Fruit fly (Drosophila melanogaster): Measurements from ENCODE around the gene CG32024.

CG32024 gene

dm6 chr3L:8852907-8853306 is 45.5 kb downstream of the CG32024 start (continued):
- no peak for TF ChIP-seq Fer1 (GFP tag; optimal IDR thresholded peaks at IDR 0.05)
- TF ChIP-seq danr (GFP tag; IDR thresholded peaks at IDR 0.05), result no peak
- TF ChIP-seq CG10274 (GFP tag; optimal IDR thresholded peaks at IDR 0.05), result no peak
- TF ChIP-seq Hey (tag; optimal IDR thresholded peaks at IDR 0.05), result no peak
- no peak for TF ChIP-seq nmo (GFP tag; optimal IDR thresholded peaks at IDR 0.05)
- TF ChIP-seq dimm (GFP tag; IDR thresholded peaks at IDR 0.05), result no peak
- no peak for TF ChIP-seq run (tag; optimal IDR thresholded peaks at IDR 0.05)
- peak; percentile 48 for TF ChIP-seq CG10366 (GFP tag; IDR thresholded peaks at IDR 0.05)
- TF ChIP-seq crol (GFP tag; IDR thresholded peaks at IDR 0.05), result peak; percentile 30; the same call in 1 of the 2 replicates
- TF ChIP-seq Doc2 (GFP tag; IDR thresholded peaks at IDR 0.05), result no peak
- peak; percentile 61; the same call in 3 of the 4 replicates for TF ChIP-seq Gug (GFP tag; IDR thresholded peaks at IDR 0.05)
- no peak for TF ChIP-seq lbe (GFP tag; optimal IDR thresholded peaks at IDR 0.05)
- no peak for TF ChIP-seq dm (GFP tag; optimal IDR thresholded peaks at IDR 0.05)
- no peak for TF ChIP-seq fd3F (GFP tag; optimal IDR thresholded peaks at IDR 0.05)
- TF ChIP-seq CG10654 (GFP tag; optimal IDR thresholded peaks at IDR 0.05), result no peak
- peak; percentile 53 for TF ChIP-seq CG18599 (GFP tag; optimal IDR thresholded peaks at IDR 0.05)
- no peak for TF ChIP-seq CG4730 (GFP tag; IDR thresholded peaks at IDR 0.05)
- peak; percentile 8 for TF ChIP-seq fd96Cb (tag; optimal IDR thresholded peaks at IDR 0.05)
- 0 out of 3 replicates have a peak, but pooled peaks have one; percentile 17 for TF ChIP-seq CG11093 (GFP tag; IDR thresholded peaks at IDR 0.05)
- TF ChIP-seq CG9932 (GFP tag; IDR thresholded peaks at IDR 0.05), result peak; percentile 49
- TF ChIP-seq ab (GFP tag; optimal IDR thresholded peaks at IDR 0.05), result no peak
- no peak for TF ChIP-seq Xbp1 (GFP tag; optimal IDR thresholded peaks at IDR 0.05)
- peak; percentile 17 for TF ChIP-seq CG7556 (GFP tag; optimal IDR thresholded peaks at IDR 0.05)
- no peak for TF ChIP-seq CG18619 (GFP tag; optimal IDR thresholded peaks at IDR 0.05)
- TF ChIP-seq usp (GFP tag; optimal IDR thresholded peaks at IDR 0.05), result no peak
- TF ChIP-seq pfk (GFP tag; optimal IDR thresholded peaks at IDR 0.05), result no peak
- TF ChIP-seq CG32532 (GFP tag; IDR thresholded peaks at IDR 0.05), result peak; percentile 63
- no peak for TF ChIP-seq klu (GFP tag; IDR thresholded peaks at IDR 0.05)
- TF ChIP-seq CTCF (GFP tag; optimal IDR thresholded peaks at IDR 0.05), result no peak
- TF ChIP-seq CG14667 (GFP tag; IDR thresholded peaks at IDR 0.05), result 0 out of 2 replicates have a peak, but pooled peaks have one; percentile 32
- TF ChIP-seq CG15073 (GFP tag; optimal IDR thresholded peaks at IDR 0.05), result no peak
- TF ChIP-seq CG14860 (GFP tag; IDR thresholded peaks at IDR 0.05; ENCODE audit: partially characterized antibody), result no peak
- no peak for TF ChIP-seq cad (GFP tag; optimal IDR thresholded peaks at IDR 0.05)
- no peak for TF ChIP-seq TFAM (GFP tag; optimal IDR thresholded peaks at IDR 0.05)
- TF ChIP-seq jigr1 (GFP tag; IDR thresholded peaks at IDR 0.05), result no peak
- no peak for TF ChIP-seq HmgZ (tag; optimal IDR thresholded peaks at IDR 0.05)
- no peak for TF ChIP-seq MTF-1 (GFP tag; optimal IDR thresholded peaks at IDR 0.05; ENCODE audit: borderline replicate concordance)
- 0 out of 2 replicates have a peak, but pooled peaks have one; percentile 15 for TF ChIP-seq CG4404 (GFP tag; IDR thresholded peaks at IDR 0.05)
- TF ChIP-seq Dip3 (GFP tag; optimal IDR thresholded peaks at IDR 0.05), result no peak
- TF ChIP-seq lab (GFP tag; optimal IDR thresholded peaks at IDR 0.05), result peak; percentile 51
- TF ChIP-seq CG12391 (tag; optimal IDR thresholded peaks at IDR 0.05), result no peak
- no peak for TF ChIP-seq croc (GFP tag; conservative IDR thresholded peaks at IDR 0.05)
- peak; percentile 20 for TF ChIP-seq Chrac-16 (GFP tag; optimal IDR thresholded peaks at IDR 0.05)
- no peak for TF ChIP-seq CG16863 (GFP tag; optimal IDR thresholded peaks at IDR 0.05)
- no peak for TF ChIP-seq nerfin-1 (tag; optimal IDR thresholded peaks at IDR 0.05)
- no peak for TF ChIP-seq Max (GFP tag; optimal IDR thresholded peaks at IDR 0.05)
- TF ChIP-seq CG7928 (GFP tag; optimal IDR thresholded peaks at IDR 0.05), result no peak
- no peak for TF ChIP-seq bbx (GFP tag; IDR thresholded peaks at IDR 0.05; ENCODE audit: partially characterized antibody)
- no peak for TF ChIP-seq tll (GFP tag; optimal IDR thresholded peaks at IDR 0.05)
- peak; percentile 11 for TF ChIP-seq CG12942 (GFP tag; optimal IDR thresholded peaks at IDR 0.05)
- TF ChIP-seq CG14441 (GFP tag; IDR thresholded peaks at IDR 0.05), result peak; percentile 74
- no peak for TF ChIP-seq da (GFP tag; optimal IDR thresholded peaks at IDR 0.05)

Measured in whole organism, embryonic.